Fruit fly (Drosophila melanogaster) whole organism, wandering third instar larva: ENCODE measurements around the gene hay.

Source experiments
- CrebA ChIP-seq: fragments of 200-800 bp; sonication (Bioruptor generic); optimal IDR thresholded peaks from 2 replicates; lab custom pipeline; 2016; ENCODE audit warnings: missing biosample characterization, mild to moderate bottlenecking, missing genetic modification characterization, borderline replicate concordance
- Hr78 ChIP-seq: fragments of >200 bp; optimal IDR thresholded peaks from 2 replicates; lab custom pipeline; 2017; ENCODE audit warnings: missing biosample characterization, missing genetic modification characterization
- N ChIP-seq: fragments of >200 bp; optimal IDR thresholded peaks from 2 replicates; lab custom pipeline; 2018; ENCODE audit warnings: missing biosample characterization, missing external identifiers, missing genetic modification characterization
- OdsH ChIP-seq: fragments of 200-800 bp; sonication (Bioruptor generic); optimal IDR thresholded peaks from 2 replicates; lab custom pipeline; 2016; ENCODE audit warnings: missing biosample characterization, mild to moderate bottlenecking, missing genetic modification characterization
- Vsx2 ChIP-seq: fragments of 200-300, 225-300 bp; sonication (Bioruptor generic); optimal IDR thresholded peaks from 2 replicates; lab custom pipeline; 2018; ENCODE audit warnings: missing biosample characterization, missing genetic modification characterization; ENCODE audit not compliant: partially characterized antibody
- brk ChIP-seq: fragments of 200-800 bp; sonication (Bioruptor generic); optimal IDR thresholded peaks from 2 replicates; lab custom pipeline; 2016; ENCODE audit warnings: missing biosample characterization, mild to moderate bottlenecking, missing genetic modification characterization
- dl ChIP-seq, 2 experiments: fragments of 175-275, 200-275 bp in 1 of 2; fragments of 200-275 bp in 1 of 2; sonication (Bioruptor generic); optimal IDR thresholded peaks; lab custom pipeline; 2018; ENCODE audit warnings: mild to moderate bottlenecking in 2 of 2, missing biosample characterization in 2 of 2, missing genetic modification characterization in 2 of 2, moderate library complexity in 2 of 2; ENCODE audit not compliant: partially characterized antibody in 2 of 2, insufficient read depth in 1 of 2
- lola ChIP-seq: fragments of >200 bp; optimal IDR thresholded peaks from 2 replicates; lab custom pipeline; 2017; ENCODE audit warnings: missing biosample characterization, missing genetic modification characterization
- psq ChIP-seq: fragments of 200-800 bp; sonication (Bioruptor generic); optimal IDR thresholded peaks from 3 replicates; lab custom pipeline; 2017; ENCODE audit warnings: missing biosample characterization, mild to moderate bottlenecking, missing genetic modification characterization, moderate library complexity
- usp ChIP-seq: fragments of >200 bp; optimal IDR thresholded peaks from 2 replicates; lab custom pipeline; 2017; ENCODE audit warnings: missing biosample characterization, missing genetic modification characterization

dm6 chr3L:10656451-10657198, 25.7 kb downstream of the hay start:
- TF ChIP-seq N (GFP tag; lab: Kevin White, UChicago) (no peak), lola (no peak), brk (GFP tag; lab: Kevin White, UChicago) (no peak), psq (GFP tag; lab: Kevin White, UChicago) (no peak), dl (GFP tag; optimal IDR thresholded peaks at IDR 0.05; lab: Kevin White, UChicago; ENCODE audit: insufficient read depth in 1 of 2, partially characterized antibody in 2 of 2) (no peak), Hr78 (GFP tag; lab: Kevin White, UChicago) (no peak), OdsH (GFP tag; lab: Kevin White, UChicago) (peak; percentile 46), CrebA (no peak), usp (GFP tag; lab: Kevin White, UChicago) (no peak), Vsx2 (no peak)
